Worm (Caenorhabditis elegans) whole organism, young adult: ENCODE results near the gene nspe-6.

Experiments used
- Y53F4B.3 ChIP-seq: fragments of 200-800 bp; sonication (Bioruptor generic); IDR thresholded peaks from 2 replicates; pipeline ENCODE4 v1.3.6; 2022; ENCODE audit warnings: missing genetic modification reagents, missing genetic modification characterization, missing compliant biosample characterization
- zim-3 ChIP-seq: sonication (generic microtip); optimal IDR thresholded peaks from 2 replicates; lab custom pipeline; 2017; ENCODE audit warnings: mild to moderate bottlenecking, missing genetic modification characterization, moderate library complexity, missing compliant biosample characterization

DNA sequence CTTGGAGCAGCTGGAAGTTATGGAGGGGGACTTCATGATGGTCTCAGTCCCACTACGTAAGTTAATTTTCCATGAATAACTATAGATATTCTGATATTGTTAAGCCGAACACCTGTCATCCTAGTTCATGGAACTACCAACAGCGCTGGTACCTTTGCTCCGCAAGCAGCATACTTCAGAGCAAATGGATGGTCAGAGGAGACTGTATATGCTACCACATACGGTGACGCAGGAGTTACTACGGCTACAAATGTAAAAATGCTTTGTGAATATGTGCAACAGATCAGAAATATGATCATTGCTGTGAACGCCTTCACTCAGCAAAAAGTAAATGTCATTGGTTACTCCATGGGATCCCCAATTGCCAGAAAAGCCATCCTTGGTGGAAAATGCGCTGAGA, 9.9 kb downstream of the nspe-6 start:
- TF ChIP-seq Y53F4B.3 (GFP tag; lab: Robert Waterston, UW) (no peak), zim-3 (no peak)
